Fruit fly (Drosophila melanogaster) whole organism, embryonic: Measurements from ENCODE around the gene osp.

Experiments used
- Atf-2 ChIP-seq: fragments of 200-800 bp; sonication (Bioruptor generic); optimal IDR thresholded peaks from 2 replicates; lab custom pipeline; 2016; ENCODE audit warnings: missing biosample characterization, missing genetic modification characterization
- BtbVII ChIP-seq: fragments of 200-800 bp; sonication (Bioruptor generic); optimal IDR thresholded peaks from 3 replicates; lab custom pipeline; 2017; ENCODE audit warnings: missing biosample characterization, mild to moderate bottlenecking, missing genetic modification characterization
- CG10431 ChIP-seq: fragments of 200-800 bp; sonication (Bioruptor generic); optimal IDR thresholded peaks from 3 replicates; lab custom pipeline; 2018; ENCODE audit warnings: missing biosample characterization, mild to moderate bottlenecking, missing genetic modification characterization
- CG11247 ChIP-seq: fragments of 200-800 bp; sonication (Bioruptor generic); IDR thresholded peaks from 2 replicates; pipeline ENCODE4 v1.3.6; 2022; ENCODE audit warnings: missing biosample characterization, missing genetic modification characterization
- CG12071 ChIP-seq: fragments of 200-800 bp; sonication (Bioruptor generic); optimal IDR thresholded peaks from 3 replicates; lab custom pipeline; 2018; ENCODE audit warnings: missing biosample characterization, mild to moderate bottlenecking, missing genetic modification characterization
- CG12104 ChIP-seq: fragments of 200-800 bp; sonication (Bioruptor generic); optimal IDR thresholded peaks from 3 replicates; lab custom pipeline; 2016; ENCODE audit warnings: missing biosample characterization, missing genetic modification characterization
- CG13296 ChIP-seq: fragments of 200-800 bp; sonication (Bioruptor generic); optimal IDR thresholded peaks from 3 replicates; lab custom pipeline; 2018; ENCODE audit warnings: missing biosample characterization, mild to moderate bottlenecking, missing genetic modification characterization
- CG13424 ChIP-seq: fragments of 200-800 bp; sonication (Bioruptor generic); optimal IDR thresholded peaks from 2 replicates; lab custom pipeline; 2019; ENCODE audit warnings: missing biosample characterization, mild to moderate bottlenecking, missing genetic modification characterization, moderate library complexity
- CG13894 ChIP-seq: fragments of 200-800 bp; sonication (Bioruptor generic); optimal IDR thresholded peaks from 3 replicates; lab custom pipeline; 2018; ENCODE audit warnings: missing biosample characterization, mild to moderate bottlenecking, missing genetic modification characterization, moderate library complexity
- CG14860 ChIP-seq: fragments of 200-800 bp; sonication (Bioruptor generic); IDR thresholded peaks from 3 replicates; pipeline ENCODE4 v1.3.6; 2022; ENCODE audit warnings: missing biosample characterization, missing genetic modification characterization; ENCODE audit not compliant: partially characterized antibody
- CG15269 ChIP-seq: fragments of 200-800 bp; sonication (Bioruptor generic); optimal IDR thresholded peaks from 2 replicates; lab custom pipeline; 2018; ENCODE audit warnings: missing biosample characterization, mild to moderate bottlenecking, missing genetic modification characterization, moderate library complexity
- CG15514 ChIP-seq: fragments of 200-800 bp; sonication (Bioruptor generic); optimal IDR thresholded peaks from 3 replicates; lab custom pipeline; 2017; ENCODE audit warnings: missing biosample characterization, missing genetic modification characterization, mild to moderate bottlenecking, moderate library complexity, missing genetic modification reagents
- CG2199 ChIP-seq: fragments of 200-800 bp; sonication (Bioruptor generic); IDR thresholded peaks from 3 replicates; pipeline ENCODE4 v1.3.6; 2022; ENCODE audit warnings: missing biosample characterization, missing genetic modification characterization
- CG3065 ChIP-seq: fragments of 200-800 bp; sonication (Bioruptor generic); optimal IDR thresholded peaks from 2 replicates; lab custom pipeline; 2016; ENCODE audit warnings: missing biosample characterization, missing genetic modification characterization
- CG33213 ChIP-seq: fragments of 200-800 bp; sonication (Bioruptor generic); optimal IDR thresholded peaks from 3 replicates; lab custom pipeline; 2016; ENCODE audit warnings: missing biosample characterization, missing genetic modification characterization
- CG34224 ChIP-seq: fragments of 200-800 bp; sonication (Bioruptor generic); IDR thresholded peaks from 3 replicates; pipeline ENCODE4 v1.3.6; 2022; ENCODE audit warnings: missing biosample characterization, missing genetic modification characterization; ENCODE audit not compliant: partially characterized antibody
- CG43689 ChIP-seq: fragments of 200-800 bp; sonication (Bioruptor generic); IDR thresholded peaks from 2 replicates; pipeline ENCODE4 v1.3.6; 2022; ENCODE audit warnings: missing biosample characterization, missing genetic modification characterization
- CG6813 ChIP-seq: fragments of 200-800 bp; sonication (Bioruptor generic); optimal IDR thresholded peaks from 2 replicates; lab custom pipeline; 2017; ENCODE audit warnings: missing biosample characterization, missing genetic modification characterization, mild to moderate bottlenecking, moderate library complexity, missing genetic modification reagents
- CG7271 ChIP-seq: fragments of 200-800 bp; sonication (Bioruptor generic); optimal IDR thresholded peaks from 2 replicates; lab custom pipeline; 2018; ENCODE audit warnings: missing biosample characterization, mild to moderate bottlenecking, missing genetic modification characterization, moderate library complexity
- CG7556 ChIP-seq: fragments of 200-800 bp; sonication (Bioruptor generic); optimal IDR thresholded peaks from 2 replicates; lab custom pipeline; 2017; ENCODE audit warnings: missing biosample characterization, mild to moderate bottlenecking, missing genetic modification characterization
- CG8359 ChIP-seq: fragments of 200-800 bp; sonication (Bioruptor generic); optimal IDR thresholded peaks from 2 replicates; lab custom pipeline; 2017; ENCODE audit warnings: missing biosample characterization, mild to moderate bottlenecking, missing genetic modification characterization, borderline replicate concordance
- CG8478 ChIP-seq: fragments of >200 bp; optimal IDR thresholded peaks from 2 replicates; lab custom pipeline; 2018
- CG8944 ChIP-seq: fragments of 200-800 bp; sonication (Bioruptor generic); optimal IDR thresholded peaks from 3 replicates; lab custom pipeline; 2016; ENCODE audit warnings: missing biosample characterization, missing genetic modification characterization
- Chrac-16 ChIP-seq: fragments of 200-800 bp; sonication (Bioruptor generic); optimal IDR thresholded peaks from 3 replicates; lab custom pipeline; 2016; ENCODE audit warnings: missing biosample characterization, missing genetic modification characterization
- CoRest ChIP-seq: fragments of 200-800 bp; sonication (Bioruptor generic); optimal IDR thresholded peaks from 3 replicates; lab custom pipeline; 2018; ENCODE audit warnings: missing biosample characterization, mild to moderate bottlenecking, missing genetic modification characterization, moderate library complexity
- D19B ChIP-seq: fragments of 200-800 bp; sonication (Bioruptor generic); optimal IDR thresholded peaks from 2 replicates; lab custom pipeline; 2017; ENCODE audit warnings: missing biosample characterization, mild to moderate bottlenecking, missing genetic modification characterization
- Ets65A ChIP-seq: fragments of 200-800 bp; sonication (Bioruptor generic); peaks from one replicate; lab custom pipeline; 2016; ENCODE audit warnings: missing biosample characterization, missing genetic modification characterization
- Fer1 ChIP-seq: fragments of 200-800 bp; sonication (Bioruptor generic); optimal IDR thresholded peaks from 2 replicates; lab custom pipeline; 2017; ENCODE audit warnings: missing biosample characterization, mild to moderate bottlenecking, missing genetic modification characterization
- H2.0 ChIP-seq: fragments of 200-800 bp; sonication (Bioruptor generic); IDR thresholded peaks from 2 replicates; pipeline ENCODE4 v1.3.6; 2022; ENCODE audit warnings: missing biosample characterization, missing genetic modification characterization
- Hey ChIP-seq: fragments of 200-800 bp; sonication (Bioruptor generic); optimal IDR thresholded peaks from 3 replicates; lab custom pipeline; 2018; ENCODE audit warnings: missing biosample characterization, mild to moderate bottlenecking, missing genetic modification characterization
- Hr51 ChIP-seq, 2 experiments: fragments of 200-800 bp; sonication (Bioruptor generic); optimal IDR thresholded peaks; 2 replicates in 1 of 2; 3 replicates in 1 of 2; lab custom pipeline; 2016 to 2018; ENCODE audit warnings: missing biosample characterization in 2 of 2, missing genetic modification characterization in 2 of 2, mild to moderate bottlenecking in 1 of 2, moderate library complexity in 1 of 2
- Hr78 ChIP-seq, 2 experiments: fragments of 200-800 bp in 1 of 2; fragments of >200 bp in 1 of 2; sonication (Bioruptor generic) in 1 of 2; optimal IDR thresholded peaks; 2 replicates each; lab custom pipeline; 2017 to 2019; ENCODE audit warnings: missing biosample characterization in 2 of 2, missing genetic modification characterization in 2 of 2, mild to moderate bottlenecking in 1 of 2, moderate library complexity in 1 of 2
- Med ChIP-seq: fragments of 200-800 bp; sonication (Bioruptor generic); peaks from one replicate; lab custom pipeline; 2016; ENCODE audit warnings: missing biosample characterization, missing genetic modification characterization, mild to moderate bottlenecking, inconsistent platforms, moderate library complexity
- Nf-YC ChIP-seq: fragments of 200-800 bp; optimal IDR thresholded peaks from 3 replicates; lab custom pipeline; 2019; ENCODE audit warnings: missing biosample characterization, mild to moderate bottlenecking, missing genetic modification characterization, moderate library complexity
- Opbp ChIP-seq: fragments of 200-800 bp; sonication (Bioruptor generic); IDR thresholded peaks from 3 replicates; pipeline ENCODE4 v1.3.6; 2022; ENCODE audit warnings: missing biosample characterization, missing genetic modification characterization; ENCODE audit not compliant: partially characterized antibody
- PHDP ChIP-seq: fragments of 200-800 bp; sonication (Bioruptor generic); optimal IDR thresholded peaks from 3 replicates; lab custom pipeline; 2018; ENCODE audit warnings: missing biosample characterization, mild to moderate bottlenecking, missing genetic modification characterization, moderate library complexity
- Sox100B ChIP-seq: fragments of 200-800 bp; sonication (Bioruptor generic); optimal IDR thresholded peaks from 3 replicates; lab custom pipeline; 2018; ENCODE audit warnings: missing biosample characterization, mild to moderate bottlenecking, missing genetic modification characterization
- bcd ChIP-seq: fragments of 200-800 bp; sonication (Bioruptor generic); optimal IDR thresholded peaks from 2 replicates; lab custom pipeline; 2017; ENCODE audit warnings: missing biosample characterization, mild to moderate bottlenecking, missing genetic modification characterization
- dysf ChIP-seq: fragments of 200-800 bp; sonication (Bioruptor generic); IDR thresholded peaks from 3 replicates; pipeline ENCODE4 v1.3.6; 2022; ENCODE audit warnings: missing biosample characterization, missing genetic modification characterization
- eve ChIP-seq, 2 experiments: fragments of >200 bp; optimal IDR thresholded peaks; 2 replicates each; lab custom pipeline; 2017; ENCODE audit warnings: missing biosample characterization in 2 of 2, missing genetic modification characterization in 2 of 2
- kni ChIP-seq: fragments of 200-800 bp; sonication (Bioruptor generic); optimal IDR thresholded peaks from 3 replicates; lab custom pipeline; 2017; ENCODE audit warnings: mild to moderate bottlenecking, missing biosample characterization, missing genetic modification reagents, missing genetic modification characterization
- phol ChIP-seq: fragments of 200-800 bp; sonication (Bioruptor generic); optimal IDR thresholded peaks from 3 replicates; lab custom pipeline; 2018; ENCODE audit warnings: missing biosample characterization, mild to moderate bottlenecking, missing genetic modification characterization, moderate library complexity
- slou ChIP-seq: fragments of 200-800 bp; sonication (Bioruptor generic); optimal IDR thresholded peaks from 3 replicates; lab custom pipeline; 2016; ENCODE audit warnings: missing biosample characterization, missing genetic modification characterization
- so ChIP-seq: fragments of 200-800 bp; sonication (Bioruptor generic); IDR thresholded peaks from 3 replicates; pipeline ENCODE4 v1.3.6; 2022; ENCODE audit warnings: missing biosample characterization, missing genetic modification characterization
- tin ChIP-seq: fragments of 200-800 bp; sonication (Bioruptor generic); optimal IDR thresholded peaks from 3 replicates; lab custom pipeline; 2016; ENCODE audit warnings: missing biosample characterization, missing genetic modification characterization
- vvl ChIP-seq: fragments of 200-800 bp; sonication (Bioruptor generic); IDR thresholded peaks from 2 replicates; pipeline ENCODE4 v1.3.6; 2022; ENCODE audit warnings: missing biosample characterization, missing genetic modification characterization
- yki ChIP-seq: fragments of >200 bp; optimal IDR thresholded peaks from 3 replicates; lab custom pipeline; 2018
- zfh1 ChIP-seq: fragments of 200-800 bp; sonication (Bioruptor generic); IDR thresholded peaks from 3 replicates; pipeline ENCODE4 v1.3.6; 2022; ENCODE audit warnings: missing biosample characterization, missing genetic modification characterization

The osp gene

DNA sequence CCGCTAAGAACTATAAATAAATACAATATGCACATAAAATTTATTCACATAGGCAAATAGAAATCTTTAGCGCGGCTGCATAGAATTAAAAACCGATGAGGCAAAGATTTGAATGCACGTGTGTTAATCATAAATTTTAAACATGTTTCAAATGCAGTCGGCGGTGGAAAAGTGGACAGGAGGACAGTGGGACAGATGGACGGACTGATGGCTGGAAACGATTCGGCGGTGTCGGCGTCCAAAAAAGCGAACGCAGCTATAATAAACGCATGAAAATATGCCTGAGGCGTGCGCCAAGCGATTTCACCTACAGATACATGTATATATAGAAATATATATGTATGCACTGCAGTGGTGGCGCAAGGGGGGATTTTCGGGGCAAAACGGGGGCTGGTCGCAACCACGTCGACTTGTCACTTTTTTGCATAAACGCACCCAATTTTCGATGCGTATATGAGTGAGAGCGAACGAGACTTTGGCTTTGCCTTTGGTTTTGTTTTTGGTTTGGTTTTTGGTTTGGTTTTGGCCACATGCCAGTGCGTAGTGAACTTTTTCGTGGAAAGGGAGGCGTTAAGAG lies 10.4 kb upstream of the osp start (continued):
- TF ChIP-seq Hr78 (GFP tag; optimal IDR thresholded peaks at IDR 0.05; lab: Kevin White, UChicago), result peak in 1 of 2 experiments; percentile 10
- no peak for TF ChIP-seq eve (GFP tag; optimal IDR thresholded peaks at IDR 0.05; lab: Kevin White, UChicago)
- TF ChIP-seq CG14860, result no peak
- TF ChIP-seq CG34224, result 0 out of 3 replicates have a peak, but pooled peaks have one; percentile 14
- TF ChIP-seq CG13296 (GFP tag; lab: Kevin White, UChicago), result no peak
- TF ChIP-seq CG7556 (GFP tag; lab: Kevin White, UChicago), result no peak
- no peak for TF ChIP-seq Hr51 (GFP tag; optimal IDR thresholded peaks at IDR 0.05; lab: Kevin White, UChicago)
- no peak for TF ChIP-seq H2.0 (GFP tag; lab: Robert Waterston, UW)
- no peak for TF ChIP-seq so (GFP tag; lab: Robert Waterston, UW)
- no peak for TF ChIP-seq CG15269
- no peak for TF ChIP-seq CG43689 (GFP tag; lab: Robert Waterston, UW)
- TF ChIP-seq Nf-YC (tag; lab: Kevin White, UChicago), result no peak
- TF ChIP-seq slou (GFP tag; lab: Kevin White, UChicago), result no peak
- TF ChIP-seq Opbp (GFP tag; lab: Robert Waterston, UW), result 0 out of 3 replicates have a peak, but pooled peaks have one; percentile 6
- TF ChIP-seq kni, result peak; percentile 93
- no peak for TF ChIP-seq CoRest (tag; lab: Kevin White, UChicago)
- TF ChIP-seq Hey (tag; lab: Kevin White, UChicago), result no peak
- peak; percentile 16 for TF ChIP-seq Ets65A

dm6 chr2L:14698980-14699379 lies 9.8 kb upstream of the osp start:
- peak; percentile 10; the same call in 1 of the 2 replicates for TF ChIP-seq vvl
- no peak for TF ChIP-seq dysf (GFP tag; lab: Robert Waterston, UW)
- no peak for TF ChIP-seq CG7271 (tag; lab: Kevin White, UChicago)
- peak; percentile 91 for TF ChIP-seq CG10431 (GFP tag; lab: Kevin White, UChicago)

dm6 chr2L:14697938-14698337 lies 8.8 kb upstream of the osp start:
- TF ChIP-seq Sox100B (GFP tag; lab: Kevin White, UChicago) (peak; percentile 10), CG13894 (tag; lab: Kevin White, UChicago) (no peak), CG12104 (GFP tag; lab: Kevin White, UChicago) (no peak), CG33213 (GFP tag; lab: Kevin White, UChicago) (no peak), CG2199 (GFP tag; lab: Robert Waterston, UW) (no peak), phol (tag; lab: Kevin White, UChicago) (peak; percentile 16), Atf-2 (GFP tag; lab: Kevin White, UChicago) (no peak), CG15514 (GFP tag; lab: Kevin White, UChicago) (no peak), CG3065 (GFP tag; lab: Kevin White, UChicago) (no peak), D19B (no peak), bcd (GFP tag; lab: Kevin White, UChicago) (no peak), CG8478 (lab: Kevin White, UChicago) (no peak), CG12071 (GFP tag; lab: Kevin White, UChicago) (no peak), Chrac-16 (no peak), CG6813 (GFP tag; lab: Kevin White, UChicago) (no peak), CG13424 (tag; lab: Kevin White, UChicago) (peak; percentile 5), PHDP (peak; percentile 36), CG11247 (GFP tag; lab: Robert Waterston, UW) (no peak), Med (GFP tag; lab: Kevin White, UChicago) (peak; percentile 48), BtbVII (GFP tag; lab: Kevin White, UChicago) (no peak), CG8359 (no peak), tin (GFP tag; lab: Kevin White, UChicago) (no peak), Fer1 (GFP tag; lab: Kevin White, UChicago) (peak; percentile 7), zfh1 (GFP tag; lab: Robert Waterston, UW) (no peak), Hr51 (GFP tag; optimal IDR thresholded peaks at IDR 0.05; lab: Kevin White, UChicago) (peak in 1 of 2 experiments; percentile 30), CG8944 (GFP tag; lab: Kevin White, UChicago) (no peak), yki (lab: Kevin White, UChicago) (no peak)
